Worm (Caenorhabditis elegans) whole organism, young adult: ENCODE data around the gene cdr-6.

ENCODE experiments used
- atf-7 ChIP-seq: sonication (generic microtip); optimal IDR thresholded peaks from 2 replicates; lab custom pipeline; 2017; ENCODE audit warnings: mild to moderate bottlenecking, missing genetic modification characterization, missing compliant biosample characterization
- ceh-40 ChIP-seq: fragments of 200-800 bp; sonication (Bioruptor generic); IDR thresholded peaks from 2 replicates; pipeline ENCODE4 v1.3.6; 2022; ENCODE audit warnings: missing genetic modification characterization, missing compliant biosample characterization
- ceh-79 ChIP-seq: sonication (generic microtip); optimal IDR thresholded peaks from 2 replicates; lab custom pipeline; 2017; ENCODE audit warnings: mild to moderate bottlenecking, missing genetic modification characterization, missing compliant biosample characterization
- dpl-1 ChIP-seq: fragments of 150-350 bp; optimal IDR thresholded peaks from 2 replicates; lab custom pipeline; 2014; ENCODE audit warnings: missing biosample characterization, missing genetic modification reagents, missing genetic modification characterization
- lin-54 ChIP-seq: fragments of 200-800 bp; sonication (Bioruptor generic); optimal IDR thresholded peaks from 2 replicates; lab custom pipeline; 2018; ENCODE audit warnings: mild to moderate bottlenecking, missing genetic modification characterization, missing compliant biosample characterization
- madf-6 ChIP-seq: fragments of 200-800 bp; sonication (Bioruptor generic); IDR thresholded peaks from 2 replicates; pipeline ENCODE4 v1.3.6; 2022; ENCODE audit warnings: missing genetic modification reagents, missing genetic modification characterization, missing compliant biosample characterization
- nhr-27 ChIP-seq: fragments of 200-800 bp; sonication (Bioruptor generic); optimal IDR thresholded peaks from 2 replicates; lab custom pipeline; 2018; ENCODE audit warnings: mild to moderate bottlenecking, missing genetic modification characterization, moderate library complexity, missing compliant biosample characterization
- pha-4 ChIP-seq: fragments of 150-350 bp; sonication (generic microtip); optimal IDR thresholded peaks from 2 replicates; lab custom pipeline; 2014; ENCODE audit warnings: missing biosample characterization, missing genetic modification reagents, missing genetic modification characterization
- tlf-1 ChIP-seq: fragments of 200-800 bp; sonication (Bioruptor generic); optimal IDR thresholded peaks from 2 replicates; lab custom pipeline; 2018; ENCODE audit warnings: mild to moderate bottlenecking, missing genetic modification characterization, missing compliant biosample characterization
- ztf-25 ChIP-seq: fragments of 200-800 bp; sonication (Bioruptor generic); IDR thresholded peaks from 2 replicates; pipeline ENCODE4 v1.3.6; 2022; ENCODE audit warnings: missing genetic modification reagents, missing genetic modification characterization, missing compliant biosample characterization
- ztf-6 ChIP-seq: fragments of 200-800 bp; sonication (Bioruptor generic); IDR thresholded peaks from 2 replicates; pipeline ENCODE4 v1.3.6; 2022; ENCODE audit warnings: missing genetic modification reagents, missing genetic modification characterization, missing compliant biosample characterization

DNA sequence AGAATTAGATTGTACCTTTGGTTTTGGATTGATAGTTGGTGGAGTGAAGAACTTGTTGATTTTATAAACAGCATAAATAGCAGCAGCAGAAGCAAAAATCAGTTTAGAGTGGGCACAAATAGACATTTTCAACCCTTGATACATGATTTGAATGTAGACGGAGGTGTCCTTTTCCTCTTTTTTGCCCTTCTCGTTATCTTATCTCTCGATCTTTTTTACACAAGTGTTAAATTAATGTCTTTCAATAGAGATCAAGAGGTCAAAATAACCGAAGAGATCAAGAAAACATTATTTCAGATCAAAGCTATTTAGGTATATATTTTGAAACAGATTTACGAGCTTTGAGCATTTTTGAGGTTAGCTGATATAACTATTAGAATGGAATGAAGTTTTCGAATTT, 1.6 kb downstream of the cdr-6 start, which contains the start of gene cdr-7:
- TF ChIP-seq lin-54 (no peak), ceh-79 (tag; lab: Kevin White, UChicago) (no peak), pha-4 (no peak), ztf-6 (GFP tag; lab: Robert Waterston, UW) (no peak), madf-6 (no peak), tlf-1 (GFP tag; lab: Kevin White, UChicago) (no peak), dpl-1 (GFP tag; lab: Kevin White, UChicago) (no peak), nhr-27 (tag; lab: Kevin White, UChicago) (no peak), ztf-25 (GFP tag; lab: Robert Waterston, UW) (no peak), atf-7 (no peak), ceh-40 (GFP tag; lab: Robert Waterston, UW) (no peak)
